Worm (Caenorhabditis elegans): ENCODE data around the gene T02G5.14.

DNA sequence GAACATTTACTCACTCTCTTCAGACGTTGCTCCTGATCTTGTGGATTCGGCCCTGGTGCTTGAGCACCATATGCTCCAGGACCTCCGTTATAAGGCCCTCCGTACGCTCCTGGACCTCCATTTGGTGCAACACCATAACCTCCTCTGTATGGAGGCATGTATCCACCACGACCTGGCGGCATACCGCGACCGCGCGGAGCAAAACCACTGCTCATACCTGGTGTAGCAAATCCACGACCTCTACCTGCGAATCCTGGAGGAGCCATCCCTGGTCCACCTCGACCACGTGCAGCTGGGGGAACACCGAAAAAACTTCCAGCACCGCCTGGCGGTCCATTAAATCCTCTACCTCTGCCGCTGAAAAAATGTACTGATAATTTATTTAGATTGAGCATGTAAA is 34.7 kb upstream of the T02G5.14 start:
- TF ChIP-seq klf-2 (GFP tag; conservative IDR thresholded peaks at IDR 0.05) (no peak), tab-1 (GFP tag; IDR thresholded peaks at IDR 0.05) (0 out of 2 replicates have a peak, but pooled peaks have one; percentile 59), ztf-29 (GFP tag; IDR thresholded peaks at IDR 0.05) (no peak), flt-1 (GFP tag; IDR thresholded peaks at IDR 0.05) (no peak)

Measured in whole organism, midembryonic.